Worm (Caenorhabditis elegans) whole organism, midembryonic: Measurements from ENCODE around the gene cest-32.

ENCODE experiments used
- cog-1 ChIP-seq: sonication (generic microtip); optimal IDR thresholded peaks from 2 replicates; lab custom pipeline; 2016; ENCODE audit warnings: missing genetic modification characterization, missing compliant biosample characterization
- flt-1 ChIP-seq: fragments of 200-800 bp; sonication (Bioruptor generic); IDR thresholded peaks from 2 replicates; pipeline ENCODE4 v1.3.6; 2022; ENCODE audit warnings: missing genetic modification characterization, missing compliant biosample characterization
- ref-1 ChIP-seq: fragments of 200-800 bp; sonication (Bioruptor generic); conservative IDR thresholded peaks from 2 replicates; pipeline ENCODE4 v1.3.6; 2022; ENCODE audit warnings: missing genetic modification reagents, missing genetic modification characterization, missing compliant biosample characterization
- tab-1 ChIP-seq: fragments of 200-800 bp; sonication (Bioruptor generic); IDR thresholded peaks from 2 replicates; pipeline ENCODE4 v1.3.6; 2022; ENCODE audit warnings: missing genetic modification characterization, missing compliant biosample characterization

DNA sequence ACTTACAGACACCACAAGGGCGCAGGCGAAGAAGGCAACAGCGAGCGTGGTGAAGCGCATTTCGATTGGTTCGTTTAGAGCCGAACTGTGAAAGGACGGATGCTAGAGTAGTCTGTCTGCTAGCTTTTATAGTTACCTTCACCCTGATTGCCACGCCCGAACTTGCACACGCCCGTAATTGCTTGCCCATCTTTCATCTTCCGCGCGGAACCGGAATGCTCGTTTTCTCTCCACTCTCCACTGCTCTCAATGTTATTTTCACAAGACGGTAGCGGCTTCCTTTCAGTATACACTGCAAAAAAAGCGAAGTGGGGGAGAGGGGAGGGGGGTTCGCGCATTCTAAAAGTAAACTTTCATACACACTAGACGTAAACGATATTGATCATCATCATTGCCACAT lies 39.2 kb downstream of the cest-32 start, which contains the start of gene abu-8:
- no peak for TF ChIP-seq ref-1
- no peak for TF ChIP-seq flt-1 (GFP tag; lab: Robert Waterston, UW)
- TF ChIP-seq cog-1 (tag; lab: Kevin White, UChicago), result no peak
- TF ChIP-seq tab-1 (GFP tag; lab: Robert Waterston, UW), result no peak
